Worm (Caenorhabditis elegans): ENCODE measurements around the gene F15A8.1.

DNA sequence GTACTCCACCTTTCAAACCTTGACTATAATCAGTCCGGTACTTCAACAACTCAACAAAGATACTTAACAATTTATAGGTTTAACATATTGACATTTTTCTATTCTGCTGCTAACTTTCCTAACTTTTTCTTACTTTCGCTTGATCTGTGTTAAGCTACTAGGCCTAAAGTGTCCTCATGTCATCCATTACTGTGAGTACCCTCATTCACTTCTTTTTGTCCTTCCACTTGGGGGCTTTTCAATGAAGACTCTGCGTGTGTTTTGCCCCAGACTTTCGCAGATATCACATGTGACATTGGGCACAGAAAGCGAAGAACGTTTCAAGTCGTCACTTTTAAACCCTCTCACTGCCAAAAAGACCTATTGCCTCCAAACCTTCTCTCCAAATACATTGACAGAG is 36.0 kb upstream of the F15A8.1 start:
- TF ChIP-seq klf-2 (GFP tag; conservative IDR thresholded peaks at IDR 0.05) (no peak), ztf-23 (GFP tag; IDR thresholded peaks at IDR 0.05) (no peak), tab-1 (GFP tag; IDR thresholded peaks at IDR 0.05) (no peak), ref-1 (GFP tag; conservative IDR thresholded peaks at IDR 0.05) (no peak), flt-1 (GFP tag; IDR thresholded peaks at IDR 0.05) (no peak), ztf-29 (GFP tag; IDR thresholded peaks at IDR 0.05) (no peak)

Measured in whole organism, midembryonic.